Fruit fly (Drosophila melanogaster) whole organism, embryonic: ENCODE results near the gene Kaz1-ORFB.
A peak's percentile ranks its signal among the peaks of the same experiment; 100 is the strongest.

Experiments used
- Adf1 ChIP-seq: fragments of 200-800 bp; sonication (Bioruptor generic); IDR thresholded peaks from 2 replicates; pipeline ENCODE4 v1.3.6; 2022; ENCODE audit warnings: missing biosample characterization, missing genetic modification characterization
- BEAF-32 ChIP-seq: fragments of 200-800 bp; sonication (Bioruptor generic); optimal IDR thresholded peaks from 3 replicates; lab custom pipeline; 2017; ENCODE audit warnings: missing biosample characterization, missing genetic modification characterization, mild to moderate bottlenecking, moderate library complexity, missing genetic modification reagents
- CG10274 ChIP-seq: fragments of 200-800 bp; sonication (Bioruptor generic); optimal IDR thresholded peaks from 3 replicates; lab custom pipeline; 2017; ENCODE audit warnings: missing biosample characterization, mild to moderate bottlenecking, missing genetic modification characterization
- CG10431 ChIP-seq: fragments of 200-800 bp; sonication (Bioruptor generic); optimal IDR thresholded peaks from 3 replicates; lab custom pipeline; 2018; ENCODE audit warnings: missing biosample characterization, mild to moderate bottlenecking, missing genetic modification characterization
- CG10462 ChIP-seq: fragments of 200-800 bp; sonication (Bioruptor generic); optimal IDR thresholded peaks from 2 replicates; lab custom pipeline; 2016; ENCODE audit warnings: missing biosample characterization, missing genetic modification characterization
- CG13624 ChIP-seq: fragments of 200-800 bp; sonication (Bioruptor generic); optimal IDR thresholded peaks from 2 replicates; lab custom pipeline; 2016; ENCODE audit warnings: missing biosample characterization, missing genetic modification characterization
- CG1792 ChIP-seq: fragments of 200-800 bp; sonication (Bioruptor generic); optimal IDR thresholded peaks from 2 replicates; lab custom pipeline; 2016; ENCODE audit warnings: missing biosample characterization, missing genetic modification characterization
- CG18262 ChIP-seq: fragments of 200-800 bp; optimal IDR thresholded peaks from 3 replicates; lab custom pipeline; 2019; ENCODE audit warnings: missing biosample characterization, mild to moderate bottlenecking, missing genetic modification characterization, moderate library complexity
- CG18764 ChIP-seq: fragments of 200-800 bp; sonication (Bioruptor generic); optimal IDR thresholded peaks from 3 replicates; lab custom pipeline; 2016; ENCODE audit warnings: missing biosample characterization, missing genetic modification characterization
- CG2678 ChIP-seq: fragments of 200-800 bp; sonication (Bioruptor generic); optimal IDR thresholded peaks from 3 replicates; lab custom pipeline; 2019; ENCODE audit warnings: missing biosample characterization, mild to moderate bottlenecking, missing genetic modification characterization, moderate library complexity
- CG7928 ChIP-seq: fragments of 200-800 bp; sonication (Bioruptor generic); optimal IDR thresholded peaks from 2 replicates; lab custom pipeline; 2017; ENCODE audit warnings: missing biosample characterization, mild to moderate bottlenecking, missing genetic modification characterization
- CG7963 ChIP-seq: fragments of 200-800 bp; sonication (Bioruptor generic); IDR thresholded peaks from 3 replicates; pipeline ENCODE4 v1.3.6; 2022; ENCODE audit warnings: missing biosample characterization, missing genetic modification characterization; ENCODE audit not compliant: partially characterized antibody
- Dbx ChIP-seq: fragments of 200-800 bp; sonication (Bioruptor generic); IDR thresholded peaks from 3 replicates; pipeline ENCODE4 v1.3.6; 2022; ENCODE audit warnings: missing biosample characterization, missing genetic modification characterization
- Ets97D ChIP-seq: fragments of 200-800 bp; sonication (Bioruptor generic); optimal IDR thresholded peaks from 3 replicates; lab custom pipeline; 2016; ENCODE audit warnings: missing biosample characterization, missing genetic modification characterization
- HLH4C ChIP-seq: fragments of 200-800 bp; sonication (Bioruptor generic); IDR thresholded peaks from 3 replicates; pipeline ENCODE4 v1.3.6; 2022; ENCODE audit warnings: missing biosample characterization, missing genetic modification characterization; ENCODE audit not compliant: partially characterized antibody
- Hr51 ChIP-seq, 2 experiments: fragments of 200-800 bp; sonication (Bioruptor generic); optimal IDR thresholded peaks; 2 replicates in 1 of 2; 3 replicates in 1 of 2; lab custom pipeline; 2016 to 2018; ENCODE audit warnings: missing biosample characterization in 2 of 2, missing genetic modification characterization in 2 of 2, mild to moderate bottlenecking in 1 of 2, moderate library complexity in 1 of 2
- Hsf ChIP-seq: fragments of 200-800 bp; sonication (Bioruptor generic); optimal IDR thresholded peaks from 3 replicates; lab custom pipeline; 2016; ENCODE audit warnings: missing biosample characterization, missing genetic modification characterization
- Lhr ChIP-seq: fragments of 200-800 bp; sonication (Bioruptor generic); optimal IDR thresholded peaks from 3 replicates; lab custom pipeline; 2017; ENCODE audit warnings: mild to moderate bottlenecking, missing biosample characterization, missing genetic modification reagents, missing genetic modification characterization
- NC2α ChIP-seq: fragments of 200-800 bp; sonication (Bioruptor generic); optimal IDR thresholded peaks from 2 replicates; lab custom pipeline; 2016; ENCODE audit warnings: missing biosample characterization, missing genetic modification characterization
- NFAT ChIP-seq: fragments of 200-800 bp; sonication (Bioruptor generic); IDR thresholded peaks from 2 replicates; pipeline ENCODE4 v1.3.6; 2022; ENCODE audit warnings: missing biosample characterization, missing genetic modification characterization
- Oli ChIP-seq: fragments of 200-800 bp; sonication (Bioruptor generic); optimal IDR thresholded peaks from 2 replicates; lab custom pipeline; 2018; ENCODE audit warnings: missing biosample characterization, mild to moderate bottlenecking, missing genetic modification characterization, moderate library complexity
- Ptx1 ChIP-seq: fragments of 200-800 bp; sonication (Bioruptor generic); IDR thresholded peaks from 2 replicates; pipeline ENCODE4 v1.3.6; 2022; ENCODE audit warnings: missing biosample characterization, missing genetic modification characterization
- Six4 ChIP-seq: fragments of 200-800 bp; sonication (Bioruptor generic); optimal IDR thresholded peaks from 2 replicates; lab custom pipeline; 2016; ENCODE audit warnings: missing biosample characterization, missing genetic modification characterization
- amos ChIP-seq: fragments of 200-800 bp; sonication (Bioruptor generic); IDR thresholded peaks from 2 replicates; pipeline ENCODE4 v1.3.6; 2022; ENCODE audit warnings: missing biosample characterization, missing genetic modification characterization; ENCODE audit not compliant: partially characterized antibody
- ato ChIP-seq: fragments of 200-800 bp; sonication (Bioruptor generic); IDR thresholded peaks from 2 replicates; pipeline ENCODE4 v1.3.6; 2022; ENCODE audit warnings: missing biosample characterization, missing genetic modification characterization; ENCODE audit not compliant: partially characterized antibody
- chif ChIP-seq, 2 experiments: fragments of 200-800 bp; sonication (Bioruptor generic); optimal IDR thresholded peaks; 3 replicates each; lab custom pipeline; 2016; ENCODE audit warnings: missing biosample characterization in 2 of 2, missing genetic modification characterization in 2 of 2
- crp ChIP-seq, 2 experiments: fragments of 200-800 bp; sonication (Bioruptor generic); optimal IDR thresholded peaks; 2 replicates in 1 of 2; 3 replicates in 1 of 2; lab custom pipeline; 2017; ENCODE audit warnings: missing biosample characterization in 2 of 2, missing genetic modification characterization in 2 of 2, mild to moderate bottlenecking in 1 of 2, moderate library complexity in 1 of 2
- danr ChIP-seq: fragments of 200-800 bp; sonication (Bioruptor generic); IDR thresholded peaks from 2 replicates; pipeline ENCODE4 v1.3.6; 2022; ENCODE audit warnings: missing biosample characterization, missing genetic modification characterization
- eve ChIP-seq, 2 experiments: fragments of >200 bp; optimal IDR thresholded peaks; 2 replicates each; lab custom pipeline; 2017; ENCODE audit warnings: missing biosample characterization in 2 of 2, missing genetic modification characterization in 2 of 2
- fd102C ChIP-seq: fragments of 200-800 bp; sonication (Bioruptor generic); optimal IDR thresholded peaks from 2 replicates; lab custom pipeline; 2018; ENCODE audit warnings: missing biosample characterization, mild to moderate bottlenecking, missing genetic modification characterization, moderate library complexity
- klu ChIP-seq: fragments of 200-800 bp; sonication (Bioruptor generic); IDR thresholded peaks from 2 replicates; pipeline ENCODE4 v1.3.6; 2022; ENCODE audit warnings: missing biosample characterization, missing genetic modification characterization
- knrl ChIP-seq: fragments of 200-800 bp; sonication (Bioruptor generic); IDR thresholded peaks from 3 replicates; pipeline ENCODE4 v1.3.6; 2022; ENCODE audit warnings: missing biosample characterization, missing genetic modification characterization; ENCODE audit not compliant: partially characterized antibody
- mam ChIP-seq: fragments of 200-800 bp; sonication (Bioruptor generic); optimal IDR thresholded peaks from 3 replicates; lab custom pipeline; 2016; ENCODE audit warnings: missing biosample characterization, missing genetic modification characterization
- mirr ChIP-seq: fragments of 200-800 bp; sonication (Bioruptor generic); optimal IDR thresholded peaks from 3 replicates; lab custom pipeline; 2018; ENCODE audit warnings: missing biosample characterization, mild to moderate bottlenecking, missing genetic modification characterization
- odd ChIP-seq: fragments of 200-800 bp; sonication (Bioruptor generic); optimal IDR thresholded peaks from 2 replicates; lab custom pipeline; 2017; ENCODE audit warnings: missing biosample characterization, mild to moderate bottlenecking, missing genetic modification characterization
- pfk ChIP-seq: fragments of 200-800 bp; sonication (Bioruptor generic); optimal IDR thresholded peaks from 2 replicates; lab custom pipeline; 2018; ENCODE audit warnings: missing biosample characterization, mild to moderate bottlenecking, missing genetic modification characterization, moderate library complexity
- prd ChIP-seq, 3 experiments: fragments of >200 bp in 2 of 3; fragments of 200-800 bp in 1 of 3; sonication (Bioruptor generic) in 1 of 3; optimal IDR thresholded peaks in 2 of 3; IDR thresholded peaks in 1 of 3; 2 replicates in 2 of 3; 3 replicates in 1 of 3; pipeline versions ENCODE4 v1.3.6 to Lab custom; 2017 to 2022; ENCODE audit warnings: missing biosample characterization in 1 of 3, missing genetic modification characterization in 1 of 3
- psq ChIP-seq: fragments of 200-800 bp; sonication (Bioruptor generic); optimal IDR thresholded peaks from 2 replicates; lab custom pipeline; 2017; ENCODE audit warnings: missing biosample characterization, missing genetic modification characterization
- scrt ChIP-seq: fragments of 200-800 bp; sonication (Bioruptor generic); optimal IDR thresholded peaks from 2 replicates; lab custom pipeline; 2018; ENCODE audit warnings: missing biosample characterization, mild to moderate bottlenecking, missing genetic modification characterization, moderate library complexity
- sens ChIP-seq: fragments of 200-800 bp; sonication (Bioruptor generic); peaks from one replicate; lab custom pipeline; 2016; ENCODE audit warnings: missing biosample characterization, missing genetic modification characterization
- sna ChIP-seq: fragments of 200-800 bp; sonication (Bioruptor generic); IDR thresholded peaks from 2 replicates; pipeline ENCODE4 v1.3.6; 2022; ENCODE audit warnings: missing biosample characterization, missing genetic modification characterization; ENCODE audit not compliant: partially characterized antibody
- tin ChIP-seq: fragments of 200-800 bp; sonication (Bioruptor generic); optimal IDR thresholded peaks from 3 replicates; lab custom pipeline; 2016; ENCODE audit warnings: missing biosample characterization, missing genetic modification characterization
- tna ChIP-seq: fragments of 200-800 bp; sonication (Bioruptor generic); IDR thresholded peaks from 2 replicates; pipeline ENCODE4 v1.3.6; 2022; ENCODE audit warnings: missing biosample characterization, missing genetic modification characterization; ENCODE audit not compliant: partially characterized antibody
- unc-4 ChIP-seq: fragments of 200-800 bp; sonication (Bioruptor generic); IDR thresholded peaks from 2 replicates; pipeline ENCODE4 v1.3.6; 2022; ENCODE audit warnings: missing biosample characterization, missing genetic modification characterization; ENCODE audit not compliant: partially characterized antibody
- vnd ChIP-seq: fragments of 200-800 bp; sonication (Bioruptor generic); IDR thresholded peaks from 3 replicates; pipeline ENCODE4 v1.3.6; 2022; ENCODE audit warnings: missing biosample characterization, missing genetic modification characterization; ENCODE audit not compliant: partially characterized antibody
- vvl ChIP-seq: fragments of 200-800 bp; sonication (Bioruptor generic); IDR thresholded peaks from 2 replicates; pipeline ENCODE4 v1.3.6; 2022; ENCODE audit warnings: missing biosample characterization, missing genetic modification characterization
- zen2 ChIP-seq: fragments of 200-800 bp; sonication (Bioruptor generic); IDR thresholded peaks from 3 replicates; pipeline ENCODE4 v1.3.6; 2022; ENCODE audit warnings: missing biosample characterization, missing genetic modification characterization; ENCODE audit not compliant: partially characterized antibody

The Kaz1-ORFB gene

dm6 chr3L:264378-265151 is 48.1 kb downstream of the Kaz1-ORFB start, which contains the start of the genes Tudor-SN and mRpL17 (continued):
- TF ChIP-seq vnd (GFP tag; lab: Robert Waterston, UW) (peak; percentile 98), CG13624 (GFP tag; lab: Kevin White, UChicago) (no peak), NFAT (GFP tag; lab: Robert Waterston, UW) (peak; percentile 66; the same call in 1 of the 2 replicates), CG2678 (tag; lab: Kevin White, UChicago) (peak; percentile 47), CG18764 (GFP tag; lab: Kevin White, UChicago) (no peak), sens (peak; percentile 79), vvl (GFP tag; lab: Robert Waterston, UW) (peak; percentile 21), ato (GFP tag; lab: Robert Waterston, UW) (peak; percentile 95), Six4 (peak; percentile 37), NC2α (GFP tag; lab: Kevin White, UChicago) (no peak), Dbx (GFP tag; lab: Robert Waterston, UW) (peak; percentile 71), scrt (GFP tag; lab: Kevin White, UChicago) (peak; percentile 11), CG10462 (peak; percentile 38), Ets97D (peak; percentile 42), mirr (GFP tag; lab: Kevin White, UChicago) (peak; percentile 14), HLH4C (GFP tag; lab: Robert Waterston, UW) (peak; percentile 98), CG7963 (GFP tag; lab: Robert Waterston, UW) (peak; percentile 95), prd (optimal IDR thresholded peaks at IDR 0.05; lab: Kevin White, UChicago) (no peak), prd (GFP tag; IDR thresholded peaks at IDR 0.05; lab: Robert Waterston, UW) (peak; percentile 42; the same call in 1 of the 3 replicates), eve (GFP tag; optimal IDR thresholded peaks at IDR 0.05; lab: Kevin White, UChicago) (no peak), sna (GFP tag; lab: Robert Waterston, UW) (peak; percentile 90), CG10431 (GFP tag; lab: Kevin White, UChicago) (peak; percentile 54), danr (GFP tag; lab: Robert Waterston, UW) (no peak), amos (GFP tag; lab: Robert Waterston, UW) (peak; percentile 99), mam (GFP tag; lab: Kevin White, UChicago) (peak; percentile 47), fd102C (GFP tag; lab: Kevin White, UChicago) (no peak), chif (GFP tag; optimal IDR thresholded peaks at IDR 0.05; lab: Kevin White, UChicago) (no peak), tna (GFP tag; lab: Robert Waterston, UW) (peak; percentile 95), unc-4 (GFP tag; lab: Robert Waterston, UW) (peak; percentile 86), knrl (GFP tag; lab: Robert Waterston, UW) (peak; percentile 99), Ptx1 (GFP tag; lab: Robert Waterston, UW) (peak; percentile 29; the same call in 1 of the 2 replicates), Oli (no peak), zen2 (peak; percentile 96), crp (GFP tag; optimal IDR thresholded peaks at IDR 0.05; lab: Kevin White, UChicago) (peak in 1 of 2 experiments; percentile 83), BEAF-32 (peak; percentile 97), Hr51 (GFP tag; optimal IDR thresholded peaks at IDR 0.05; lab: Kevin White, UChicago) (peak in 1 of 2 experiments; percentile 25), Adf1 (peak; percentile 14; the same call in 1 of the 2 replicates), odd (GFP tag; lab: Kevin White, UChicago) (peak; percentile 28), klu (GFP tag; lab: Robert Waterston, UW) (peak; percentile 38; the same call in 1 of the 2 replicates), psq (GFP tag; lab: Kevin White, UChicago) (peak; percentile 2), Lhr (GFP tag; lab: Kevin White, UChicago) (peak; percentile 29), CG1792 (peak; percentile 16), CG7928 (peak; percentile 17), CG10274 (GFP tag; lab: Kevin White, UChicago) (no peak), pfk (GFP tag; lab: Kevin White, UChicago) (no peak), Hsf (GFP tag; lab: Kevin White, UChicago) (peak; percentile 16), CG18262 (tag; lab: Kevin White, UChicago) (peak; percentile 57), tin (GFP tag; lab: Kevin White, UChicago) (peak; percentile 30)
